Worm (Caenorhabditis elegans) whole organism, L3 larva: ENCODE results near the gene acp-2.

Experiments used
- R02D3.7 ChIP-seq: fragments of 150-350 bp; optimal IDR thresholded peaks from 2 replicates; lab custom pipeline; 2014; ENCODE audit warnings: missing biosample characterization, missing genetic modification characterization
- aly-2 ChIP-seq: fragments of 150-350 bp; optimal IDR thresholded peaks from 2 replicates; lab custom pipeline; 2014; ENCODE audit warnings: missing biosample characterization, missing genetic modification characterization
- ceh-16 ChIP-seq: sonication (generic microtip); optimal IDR thresholded peaks from 2 replicates; lab custom pipeline; 2017; ENCODE audit warnings: missing biosample characterization, missing genetic modification characterization
- egl-27 ChIP-seq: sonication (generic microtip); optimal IDR thresholded peaks from 4 replicates; lab custom pipeline; 2017; ENCODE audit warnings: missing biosample characterization, missing genetic modification reagents, missing genetic modification characterization
- elt-1 ChIP-seq: fragments of 150-350 bp; optimal IDR thresholded peaks from 2 replicates; lab custom pipeline; 2014; ENCODE audit warnings: missing biosample characterization, missing genetic modification characterization
- elt-2 ChIP-seq: sonication (generic microtip); optimal IDR thresholded peaks from 2 replicates; lab custom pipeline; 2016; ENCODE audit warnings: missing genetic modification reagents, mild to moderate bottlenecking, missing genetic modification characterization, missing compliant biosample characterization
- elt-3 ChIP-seq, 3 experiments: fragments of 150-350 bp in 1 of 3; sonication (generic microtip) in 2 of 3; optimal IDR thresholded peaks; 2 replicates in 2 of 3; 4 replicates in 1 of 3; lab custom pipeline; 2014 to 2017; ENCODE audit warnings: missing biosample characterization in 3 of 3, missing genetic modification characterization in 3 of 3
- eor-1 ChIP-seq, 2 experiments: fragments of 150-350 bp; optimal IDR thresholded peaks; 2 replicates each; lab custom pipeline; 2014 to 2018; ENCODE audit warnings: missing biosample characterization in 2 of 2, missing genetic modification characterization in 2 of 2
- fos-1 ChIP-seq: fragments of 150-350 bp; optimal IDR thresholded peaks from 2 replicates; lab custom pipeline; 2014; ENCODE audit warnings: missing biosample characterization, missing genetic modification characterization
- hmg-11 ChIP-seq: sonication (generic microtip); optimal IDR thresholded peaks from 2 replicates; lab custom pipeline; 2016; ENCODE audit warnings: missing genetic modification characterization, missing compliant biosample characterization
- jun-1 ChIP-seq: fragments of 150-350 bp; optimal IDR thresholded peaks from 2 replicates; lab custom pipeline; 2014; ENCODE audit warnings: missing biosample characterization, missing genetic modification reagents, missing genetic modification characterization
- lin-39 ChIP-seq: fragments of 150-350 bp; optimal IDR thresholded peaks from 2 replicates; lab custom pipeline; 2018; ENCODE audit warnings: missing biosample characterization, missing genetic modification reagents, missing genetic modification characterization
- lsy-12 ChIP-seq: sonication (generic microtip); optimal IDR thresholded peaks from 2 replicates; lab custom pipeline; 2016; ENCODE audit warnings: mild to moderate bottlenecking, missing genetic modification characterization, missing compliant biosample characterization
- nfya-1 ChIP-seq: sonication (generic microtip); optimal IDR thresholded peaks from 2 replicates; lab custom pipeline; 2017; ENCODE audit warnings: missing genetic modification characterization, mild to moderate bottlenecking, missing compliant biosample characterization, antibody characterized with exemption, moderate library complexity; ENCODE audit not compliant: insufficient read depth
- nhr-11 ChIP-seq: fragments of 150-350 bp; optimal IDR thresholded peaks from 2 replicates; lab custom pipeline; 2014; ENCODE audit warnings: missing biosample characterization, missing genetic modification characterization
- nhr-25 ChIP-seq: sonication (generic microtip); optimal IDR thresholded peaks from 2 replicates; lab custom pipeline; 2017; ENCODE audit warnings: missing biosample characterization, missing genetic modification characterization
- nhr-43 ChIP-seq: sonication (generic microtip); optimal IDR thresholded peaks from 2 replicates; lab custom pipeline; 2016; ENCODE audit warnings: mild to moderate bottlenecking, missing genetic modification characterization, missing compliant biosample characterization; ENCODE audit not compliant: poor library complexity, severe bottlenecking
- nhr-67 ChIP-seq: fragments of 150-350 bp; optimal IDR thresholded peaks from 2 replicates; lab custom pipeline; 2014; ENCODE audit warnings: missing biosample characterization, missing genetic modification characterization
- pha-4 ChIP-seq: fragments of 150-350 bp; optimal IDR thresholded peaks from 2 replicates; lab custom pipeline; 2014; ENCODE audit warnings: missing biosample characterization, missing genetic modification reagents, missing genetic modification characterization
- pqm-1 ChIP-seq: fragments of 150-350 bp; optimal IDR thresholded peaks from 2 replicates; lab custom pipeline; 2017; ENCODE audit warnings: missing biosample characterization, missing genetic modification characterization, inconsistent platforms
- sea-2 ChIP-seq: fragments of 150-350 bp; sonication (generic microtip); optimal IDR thresholded peaks from 4 replicates; lab custom pipeline; 2014; ENCODE audit warnings: missing biosample characterization, missing genetic modification reagents, missing genetic modification characterization
- skn-1 ChIP-seq: fragments of 150-350 bp; optimal IDR thresholded peaks from 2 replicates; lab custom pipeline; 2014; ENCODE audit warnings: missing biosample characterization, missing genetic modification characterization
- snpc-4 ChIP-seq: fragments of 150-350 bp; optimal IDR thresholded peaks from 2 replicates; lab custom pipeline; 2014; ENCODE audit warnings: missing biosample characterization, missing genetic modification characterization
- tbx-2 ChIP-seq: sonication (generic microtip); optimal IDR thresholded peaks from 2 replicates; lab custom pipeline; 2016; ENCODE audit warnings: mild to moderate bottlenecking, missing genetic modification characterization, missing compliant biosample characterization
- unc-39 ChIP-seq: sonication (generic microtip); optimal IDR thresholded peaks from 4 replicates; lab custom pipeline; 2017; ENCODE audit warnings: missing biosample characterization, missing genetic modification characterization
- unc-62 ChIP-seq: fragments of 150-350 bp; sonication (generic microtip); optimal IDR thresholded peaks from 4 replicates; lab custom pipeline; 2014; ENCODE audit warnings: missing biosample characterization, missing genetic modification reagents, missing genetic modification characterization
- ztf-11 ChIP-seq: fragments of 150-350 bp; optimal IDR thresholded peaks from 2 replicates; lab custom pipeline; 2014; ENCODE audit warnings: missing biosample characterization, missing genetic modification characterization
- ztf-4 ChIP-seq: fragments of 150-350 bp; optimal IDR thresholded peaks from 2 replicates; lab custom pipeline; 2014; ENCODE audit warnings: missing biosample characterization, missing genetic modification characterization

The acp-2 gene

ce11 chrII:8456681-8457389 lies 25.0 kb upstream of the acp-2 start:
- no peak for TF ChIP-seq pha-4 (tag; lab: Kevin White, UChicago)
- TF ChIP-seq elt-3 (tag; optimal IDR thresholded peaks at IDR 0.05; lab: Kevin White, UChicago) = no peak
- no peak for TF ChIP-seq unc-62 (GFP tag; lab: Kevin White, UChicago)
- no peak for TF ChIP-seq nhr-25 (tag; lab: Kevin White, UChicago)

ce11 chrII:8456094-8456493 lies 24.2 kb upstream of the acp-2 start, which contains the start of gene F22B5.6:
Gene F22B5.6, minus strand, starts transcription at chrII:8456194.
- TF ChIP-seq eor-1 (tag; optimal IDR thresholded peaks at IDR 0.05; lab: Kevin White, UChicago) = no peak

- TF ChIP-seq tbx-2 (tag; lab: Kevin White, UChicago) = no peak
- TF ChIP-seq egl-27 = no peak
- no peak for TF ChIP-seq pqm-1 (tag; lab: Kevin White, UChicago)
- TF ChIP-seq ztf-4 (tag; lab: Kevin White, UChicago) = no peak
- no peak for TF ChIP-seq elt-2
- TF ChIP-seq, all 47 proteins: peak for 0
Measured at ce11 chrII:8454513-8454912, 22.7 kb upstream of the acp-2 start, which contains the start of gene F22B5.5. Gene F22B5.5, minus strand, starts transcription at chrII:8454613.

ce11 chrII:8451425-8451824 lies 19.6 kb upstream of the acp-2 start:
- TF ChIP-seq egl-27 = no peak
- peak; percentile 90 for TF ChIP-seq lin-39
- no peak for TF ChIP-seq fos-1 (tag; lab: Kevin White, UChicago)
- TF ChIP-seq aly-2 (tag; lab: Kevin White, UChicago) = no peak
- TF ChIP-seq nhr-43 (tag; lab: Kevin White, UChicago) = no peak
- peak; percentile 73 for TF ChIP-seq pha-4 (tag; lab: Kevin White, UChicago)

ce11 chrII:8450750-8451149 lies 18.9 kb upstream of the acp-2 start:
- no peak for TF ChIP-seq skn-1 (tag; lab: Kevin White, UChicago)
- no peak for TF ChIP-seq nhr-43 (tag; lab: Kevin White, UChicago)
- no peak for TF ChIP-seq elt-3 (tag; optimal IDR thresholded peaks at IDR 0.05; lab: Kevin White, UChicago)
- TF ChIP-seq elt-1 = no peak
- no peak for TF ChIP-seq snpc-4 (tag; lab: Kevin White, UChicago)
- TF ChIP-seq ztf-4 (tag; lab: Kevin White, UChicago) = no peak
- TF ChIP-seq pha-4 (tag; lab: Kevin White, UChicago) = peak; percentile 10

ce11 chrII:8449660-8450118 lies 17.8 kb upstream of the acp-2 start, which contains the start of gene F22B5.4:
Gene F22B5.4, plus strand, starts transcription at chrII:8449710.
- TF ChIP-seq pqm-1 (tag; lab: Kevin White, UChicago) (peak; percentile 30), jun-1 (tag; lab: Kevin White, UChicago) (peak; percentile 12), pha-4 (tag; lab: Kevin White, UChicago) (peak; percentile 55), tbx-2 (tag; lab: Kevin White, UChicago) (no peak)
- TF ChIP-seq, all 47 proteins: peak for 3

- TF ChIP-seq ztf-4 (tag; lab: Kevin White, UChicago) = no peak
- no peak for TF ChIP-seq tbx-2 (tag; lab: Kevin White, UChicago)
- TF ChIP-seq hmg-11 (tag; lab: Kevin White, UChicago) = no peak
- TF ChIP-seq unc-62 (GFP tag; lab: Kevin White, UChicago) = no peak
- TF ChIP-seq elt-1 = no peak
- TF ChIP-seq aly-2 (tag; lab: Kevin White, UChicago) = no peak
- no peak for TF ChIP-seq jun-1 (tag; lab: Kevin White, UChicago)
- TF ChIP-seq unc-39 (tag; lab: Kevin White, UChicago) = no peak
- no peak for TF ChIP-seq nfya-1 (tag; lab: Kevin White, UChicago)
- TF ChIP-seq R02D3.7 (tag; lab: Kevin White, UChicago) = no peak
- no peak for TF ChIP-seq lin-39
- TF ChIP-seq nhr-25 (tag; lab: Kevin White, UChicago) = no peak
- TF ChIP-seq nhr-11 (tag; lab: Kevin White, UChicago) = no peak
- TF ChIP-seq ceh-16 = no peak
- no peak for TF ChIP-seq lsy-12 (tag; lab: Kevin White, UChicago)
- TF ChIP-seq sea-2 (GFP tag; lab: Kevin White, UChicago) = no peak
- TF ChIP-seq ztf-11 (tag; lab: Kevin White, UChicago) = no peak
- no peak for TF ChIP-seq nhr-67 (tag; lab: Kevin White, UChicago)
Measured at ce11 chrII:8446731-8447130, 14.9 kb upstream of the acp-2 start, which contains the start of gene cut-3. Gene cut-3, minus strand, starts transcription at chrII:8446831.
